Worm (Caenorhabditis elegans): ENCODE data around the gene ugt-66.

- TF ChIP-seq ztf-11 (tag; optimal IDR thresholded peaks at IDR 0.05) (no peak), aly-2 (tag; optimal IDR thresholded peaks at IDR 0.05) (no peak), elt-3 (tag; optimal IDR thresholded peaks at IDR 0.05) (no peak), eor-1 (tag; optimal IDR thresholded peaks at IDR 0.05) (no peak), zag-1 (tag; optimal IDR thresholded peaks at IDR 0.05) (no peak), nhr-28 (tag; optimal IDR thresholded peaks at IDR 0.05) (no peak), fos-1 (tag; optimal IDR thresholded peaks at IDR 0.05) (no peak), ama-1 (optimal IDR thresholded peaks at IDR 0.05) (no peak), fkh-10 (GFP tag; optimal IDR thresholded peaks at IDR 0.05) (no peak), nhr-11 (tag; optimal IDR thresholded peaks at IDR 0.05) (no peak)
Observed at ce11 chrIII:6207046-6207445, 12.7 kb upstream of the ugt-66 start.
